Worm (Caenorhabditis elegans) whole organism, young adult: ENCODE measurements around the gene cdk-1.

Experiments used
- B0261.1 ChIP-seq: sonication (generic microtip); optimal IDR thresholded peaks from 2 replicates; lab custom pipeline; 2016; ENCODE audit warnings: mild to moderate bottlenecking, missing genetic modification characterization, moderate library complexity, missing compliant biosample characterization
- F22D6.2 ChIP-seq: sonication (generic microtip); optimal IDR thresholded peaks from 2 replicates; lab custom pipeline; 2016; ENCODE audit warnings: mild to moderate bottlenecking, missing genetic modification characterization, missing compliant biosample characterization
- F33H1.4 ChIP-seq: fragments of 200-800 bp; sonication (Bioruptor generic); IDR thresholded peaks from 2 replicates; pipeline ENCODE4 v1.3.6; 2022; ENCODE audit warnings: missing genetic modification reagents, missing genetic modification characterization, missing compliant biosample characterization
- F49E8.2 ChIP-seq: sonication (generic microtip); optimal IDR thresholded peaks from 3 replicates; lab custom pipeline; 2017; ENCODE audit warnings: missing genetic modification characterization, mild to moderate bottlenecking, missing compliant biosample characterization, antibody characterized with exemption, moderate library complexity; ENCODE audit not compliant: insufficient read depth
- F57C9.4 ChIP-seq: sonication (generic microtip); optimal IDR thresholded peaks from 2 replicates; lab custom pipeline; 2017; ENCODE audit warnings: mild to moderate bottlenecking, missing genetic modification characterization, missing compliant biosample characterization
- K11D2.4 ChIP-seq: fragments of 200-800 bp; sonication (Bioruptor generic); IDR thresholded peaks from 2 replicates; pipeline ENCODE4 v1.3.6; 2022; ENCODE audit warnings: missing genetic modification reagents, missing genetic modification characterization, missing compliant biosample characterization
- K12H6.12 ChIP-seq: fragments of 200-800 bp; sonication (Bioruptor generic); optimal IDR thresholded peaks from 2 replicates; lab custom pipeline; 2018; ENCODE audit warnings: mild to moderate bottlenecking, missing genetic modification characterization, missing compliant biosample characterization
- Y53G8AR.9 ChIP-seq: fragments of 200-800 bp; sonication (Bioruptor generic); conservative IDR thresholded peaks from 2 replicates; pipeline ENCODE4 v1.3.6; 2022; ENCODE audit warnings: missing genetic modification reagents, missing genetic modification characterization, missing compliant biosample characterization
- Y56A3A.18 ChIP-seq: fragments of 200-800 bp; sonication (Bioruptor generic); IDR thresholded peaks from 2 replicates; pipeline ENCODE4 v1.3.6; 2022; ENCODE audit warnings: missing genetic modification reagents, missing genetic modification characterization, missing compliant biosample characterization
- ama-1 ChIP-seq, 3 experiments: fragments of 150-350 bp in 1 of 3; sonication (generic microtip) in 2 of 3; optimal IDR thresholded peaks; 2 replicates each; lab custom pipeline; 2014 to 2018; ENCODE audit warnings: missing biosample characterization in 2 of 3, missing genetic modification characterization in 2 of 3, missing genetic modification reagents in 2 of 3
- aptf-3 ChIP-seq: fragments of 200-800 bp; sonication (Bioruptor generic); IDR thresholded peaks from 2 replicates; pipeline ENCODE4 v1.3.6; 2022; ENCODE audit warnings: missing genetic modification characterization, missing compliant biosample characterization
- attf-6 ChIP-seq: fragments of 200-800 bp; sonication (Bioruptor generic); IDR thresholded peaks from 2 replicates; pipeline ENCODE4 v1.3.6; 2022; ENCODE audit warnings: missing genetic modification reagents, missing genetic modification characterization, missing compliant biosample characterization
- cebp-1 ChIP-seq, 2 experiments: fragments of 200-800 bp in 1 of 2; sonication (Bioruptor generic) in 1 of 2; sonication (generic microtip) in 1 of 2; IDR thresholded peaks in 1 of 2; optimal IDR thresholded peaks in 1 of 2; 2 replicates each; pipeline versions ENCODE4 v1.3.6 to Lab custom; 2017 to 2022; ENCODE audit warnings: missing compliant biosample characterization in 2 of 2, missing genetic modification characterization in 2 of 2, mild to moderate bottlenecking in 1 of 2, missing genetic modification reagents in 1 of 2, moderate library complexity in 1 of 2
- ceh-100 ChIP-seq: fragments of 200-800 bp; sonication (Bioruptor generic); IDR thresholded peaks from 2 replicates; pipeline ENCODE4 v1.3.6; 2022; ENCODE audit warnings: missing genetic modification reagents, missing genetic modification characterization, missing compliant biosample characterization
- ceh-58 ChIP-seq: fragments of 200-800 bp; sonication (Bioruptor generic); IDR thresholded peaks from 2 replicates; pipeline ENCODE4 v1.3.6; 2022; ENCODE audit warnings: missing genetic modification characterization, missing compliant biosample characterization
- ceh-91 ChIP-seq: fragments of 200-800 bp; sonication (Bioruptor generic); IDR thresholded peaks from 2 replicates; pipeline ENCODE4 v1.3.6; 2022; ENCODE audit warnings: missing genetic modification reagents, missing genetic modification characterization, missing compliant biosample characterization
- ekl-4 ChIP-seq: fragments of 200-800 bp; sonication (Bioruptor generic); IDR thresholded peaks from 2 replicates; pipeline ENCODE4 v1.3.6; 2022; ENCODE audit warnings: missing genetic modification reagents, missing genetic modification characterization, missing compliant biosample characterization
- hlh-26 ChIP-seq: fragments of 200-800 bp; sonication (Bioruptor generic); conservative IDR thresholded peaks from 2 replicates; pipeline ENCODE4 v1.3.6; 2022; ENCODE audit warnings: missing genetic modification reagents, missing genetic modification characterization, missing compliant biosample characterization
- hmg-1.2 ChIP-seq: fragments of 200-800 bp; sonication (Bioruptor generic); IDR thresholded peaks from 2 replicates; pipeline ENCODE4 v1.3.6; 2022; ENCODE audit warnings: missing genetic modification reagents, missing genetic modification characterization, missing compliant biosample characterization
- hsf-1 ChIP-seq: fragments of 200-800 bp; sonication (Bioruptor generic); IDR thresholded peaks from 2 replicates; pipeline ENCODE4 v1.3.6; 2022; ENCODE audit warnings: missing genetic modification reagents, missing genetic modification characterization, missing compliant biosample characterization
- let-607 ChIP-seq, 2 experiments: fragments of 200-800 bp in 1 of 2; sonication (Bioruptor generic) in 1 of 2; sonication (generic microtip) in 1 of 2; optimal IDR thresholded peaks; 2 replicates each; lab custom pipeline; 2016 to 2018; ENCODE audit warnings: mild to moderate bottlenecking in 2 of 2, missing compliant biosample characterization in 2 of 2, missing genetic modification characterization in 2 of 2, moderate library complexity in 2 of 2, missing genotype in 1 of 2
- lin-40 ChIP-seq: sonication (generic microtip); optimal IDR thresholded peaks from 2 replicates; lab custom pipeline; 2016; ENCODE audit warnings: missing genetic modification characterization, mild to moderate bottlenecking, missing compliant biosample characterization, missing genotype, missing genetic modification reagents
- lin-54 ChIP-seq: fragments of 200-800 bp; sonication (Bioruptor generic); optimal IDR thresholded peaks from 2 replicates; lab custom pipeline; 2018; ENCODE audit warnings: mild to moderate bottlenecking, missing genetic modification characterization, missing compliant biosample characterization
- madf-3 ChIP-seq: fragments of 200-800 bp; sonication (Bioruptor generic); IDR thresholded peaks from 2 replicates; pipeline ENCODE4 v1.3.6; 2022; ENCODE audit warnings: missing genetic modification reagents, missing genetic modification characterization, missing compliant biosample characterization
- madf-6 ChIP-seq: fragments of 200-800 bp; sonication (Bioruptor generic); IDR thresholded peaks from 2 replicates; pipeline ENCODE4 v1.3.6; 2022; ENCODE audit warnings: missing genetic modification reagents, missing genetic modification characterization, missing compliant biosample characterization
- mes-4 ChIP-seq: sonication (generic microtip); optimal IDR thresholded peaks from 2 replicates; lab custom pipeline; 2016; ENCODE audit warnings: missing genotype, missing genetic modification characterization, missing compliant biosample characterization
- nfya-2 ChIP-seq: fragments of 200-800 bp; sonication (Bioruptor generic); IDR thresholded peaks from 2 replicates; pipeline ENCODE4 v1.3.6; 2022; ENCODE audit warnings: missing genetic modification reagents, missing genetic modification characterization, missing compliant biosample characterization
- nhr-80 ChIP-seq: sonication (generic microtip); optimal IDR thresholded peaks from 2 replicates; lab custom pipeline; 2016; ENCODE audit warnings: missing genetic modification characterization, missing compliant biosample characterization
- repo-1 ChIP-seq: sonication (generic microtip); optimal IDR thresholded peaks from 2 replicates; lab custom pipeline; 2017; ENCODE audit warnings: mild to moderate bottlenecking, missing genetic modification characterization, missing compliant biosample characterization
- snpc-3.4 ChIP-seq: sonication (generic microtip); optimal IDR thresholded peaks from 2 replicates; lab custom pipeline; 2017; ENCODE audit warnings: missing genetic modification characterization, mild to moderate bottlenecking, missing compliant biosample characterization, antibody characterized with exemption, moderate library complexity, missing genotype, missing genetic modification reagents
- snpc-4 ChIP-seq, 5 experiments: fragments of 150-350 bp in 1 of 5; sonication (generic microtip) in 4 of 5; optimal IDR thresholded peaks; 2 replicates each; lab custom pipeline; 2014 to 2018; ENCODE audit warnings: missing genetic modification characterization in 5 of 5, missing biosample characterization in 3 of 5, antibody characterized with exemption in 2 of 5, mild to moderate bottlenecking in 2 of 5, missing compliant biosample characterization in 2 of 5, missing genotype in 2 of 5, moderate library complexity in 2 of 5, missing genetic modification reagents in 1 of 5
- somi-1 ChIP-seq: fragments of 200-800 bp; sonication (Bioruptor generic); optimal IDR thresholded peaks from 2 replicates; lab custom pipeline; 2018; ENCODE audit warnings: mild to moderate bottlenecking, missing genetic modification characterization, missing compliant biosample characterization
- tbp1 ChIP-seq: fragments of 200-800 bp; sonication (Bioruptor generic); optimal IDR thresholded peaks from 2 replicates; lab custom pipeline; 2018; ENCODE audit warnings: mild to moderate bottlenecking, missing genetic modification characterization, missing compliant biosample characterization
- tbx-9 ChIP-seq: sonication (generic microtip); optimal IDR thresholded peaks from 2 replicates; lab custom pipeline; 2016; ENCODE audit warnings: borderline replicate concordance, missing genetic modification characterization, inconsistent platforms, missing compliant biosample characterization
- ztf-28 ChIP-seq: fragments of 200-800 bp; sonication (Bioruptor generic); IDR thresholded peaks from 2 replicates; pipeline ENCODE4 v1.3.6; 2022; ENCODE audit warnings: missing genetic modification reagents, missing genetic modification characterization, missing compliant biosample characterization

Gene cdk-1

ce11 chrIII:9748694-9749093, 1.4 kb downstream of the cdk-1 start, which contains the start of gene T05G5.4 (continued):
- no peak for TF ChIP-seq F49E8.2 (tag; lab: Kevin White, UChicago)
- no peak for TF ChIP-seq somi-1 (GFP tag; lab: Kevin White, UChicago)
- TF ChIP-seq K12H6.12 (tag; lab: Kevin White, UChicago): no peak
- peak; percentile 37; the same call in 1 of the 2 replicates for TF ChIP-seq attf-6 (GFP tag; lab: Robert Waterston, UW)
- TF ChIP-seq ceh-100 (GFP tag; lab: Robert Waterston, UW): peak; percentile 63
- TF ChIP-seq tbx-9 (tag; lab: Kevin White, UChicago): no peak
- TF ChIP-seq snpc-3.4 (tag; lab: Kevin White, UChicago): peak; percentile 4
- TF ChIP-seq cebp-1 (GFP tag; IDR thresholded peaks at IDR 0.05; lab: Robert Waterston, UW): no peak
- peak; percentile 7 for TF ChIP-seq cebp-1 (tag; optimal IDR thresholded peaks at IDR 0.05; lab: Kevin White, UChicago)
- no peak for TF ChIP-seq ama-1 (optimal IDR thresholded peaks at IDR 0.05; lab: Kevin White, UChicago)
- TF ChIP-seq ama-1 (GFP tag; optimal IDR thresholded peaks at IDR 0.05; lab: Kevin White, UChicago): no peak

DNA sequence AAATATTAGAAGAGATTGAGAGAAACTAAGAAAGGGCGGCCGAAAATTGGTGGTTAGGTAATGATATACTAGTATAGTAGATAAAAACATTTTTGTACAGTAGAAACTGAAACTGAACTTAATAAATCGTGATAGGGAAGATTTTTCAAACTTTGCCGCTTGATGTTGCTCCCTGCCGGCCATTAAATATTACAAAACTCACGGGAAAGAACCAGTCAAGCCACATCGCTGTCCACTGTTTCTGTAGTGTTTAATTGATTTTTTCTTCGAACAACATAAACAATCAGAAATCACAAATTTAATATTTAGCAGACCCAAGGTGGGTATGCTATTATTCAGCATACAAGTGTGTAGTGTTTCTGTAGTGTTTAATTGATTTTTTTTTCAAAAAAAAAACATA, 3.8 kb downstream of the cdk-1 start, which contains the start of gene T05G5.5:
Gene T05G5.5 (minus strand): TSS at position 359 of the 400 bp plus-strand sequence.
- TF ChIP-seq hsf-1 (GFP tag; lab: Robert Waterston, UW): no peak
- TF ChIP-seq ceh-91 (GFP tag; lab: Robert Waterston, UW): no peak
- TF ChIP-seq madf-6 (GFP tag; lab: Robert Waterston, UW): peak; percentile 28; the same call in 1 of the 2 replicates
- 0 out of 2 replicates have a peak, but pooled peaks have one; percentile 18 for TF ChIP-seq ekl-4 (GFP tag; lab: Robert Waterston, UW)
- TF ChIP-seq lin-54 (GFP tag; lab: Kevin White, UChicago): peak; percentile 36
- peak; percentile 28 for TF ChIP-seq nhr-80 (tag; lab: Kevin White, UChicago)
- peak; percentile 65 for TF ChIP-seq repo-1 (tag; lab: Kevin White, UChicago)
- TF ChIP-seq Y56A3A.18 (GFP tag; lab: Robert Waterston, UW): peak; percentile 44; the same call in 1 of the 2 replicates
- TF ChIP-seq hmg-1.2 (GFP tag; lab: Robert Waterston, UW): no peak
- TF ChIP-seq Y53G8AR.9 (GFP tag; lab: Robert Waterston, UW): peak; percentile 68; the same call in 1 of the 2 replicates

ce11 chrIII:9752852-9753251, 5.6 kb downstream of the cdk-1 start, which contains the start of gene ech-6:
Gene ech-6 (minus strand): TSS chrIII:9752883.
- TF ChIP-seq tbp1 (GFP tag; lab: Kevin White, UChicago) (no peak), ama-1 (optimal IDR thresholded peaks at IDR 0.05; lab: Kevin White, UChicago) (peak; percentile 33), ama-1 (GFP tag; optimal IDR thresholded peaks at IDR 0.05; lab: Kevin White, UChicago) (no peak), nhr-80 (tag; lab: Kevin White, UChicago) (peak; percentile 67), F33H1.4 (GFP tag; lab: Robert Waterston, UW) (no peak), hlh-26 (no peak), mes-4 (no peak), hmg-1.2 (GFP tag; lab: Robert Waterston, UW) (peak; percentile 58; the same call in 1 of the 2 replicates), madf-3 (GFP tag; lab: Robert Waterston, UW) (no peak), ztf-28 (GFP tag; lab: Robert Waterston, UW) (no peak), let-607 (tag; optimal IDR thresholded peaks at IDR 0.05; lab: Kevin White, UChicago) (peak in 1 of 2 experiments; percentile 29), ceh-58 (no peak), snpc-4 (GFP tag; optimal IDR thresholded peaks at IDR 0.05; lab: Kevin White, UChicago) (no peak), snpc-4 (tag; optimal IDR thresholded peaks at IDR 0.05; lab: Kevin White, UChicago) (peak in 1 of 4 experiments; percentile 28), F57C9.4 (tag; lab: Kevin White, UChicago) (no peak), K11D2.4 (no peak), cebp-1 (GFP tag; IDR thresholded peaks at IDR 0.05; lab: Robert Waterston, UW) (no peak), cebp-1 (tag; optimal IDR thresholded peaks at IDR 0.05; lab: Kevin White, UChicago) (no peak), nfya-2 (no peak), B0261.1 (tag; lab: Kevin White, UChicago) (no peak), lin-40 (tag; lab: Kevin White, UChicago) (peak; percentile 37), F22D6.2 (tag; lab: Kevin White, UChicago) (no peak), aptf-3 (GFP tag; lab: Robert Waterston, UW) (no peak)
